Fruit fly (Drosophila melanogaster): ENCODE data around the gene obe.

The obe gene

DNA sequence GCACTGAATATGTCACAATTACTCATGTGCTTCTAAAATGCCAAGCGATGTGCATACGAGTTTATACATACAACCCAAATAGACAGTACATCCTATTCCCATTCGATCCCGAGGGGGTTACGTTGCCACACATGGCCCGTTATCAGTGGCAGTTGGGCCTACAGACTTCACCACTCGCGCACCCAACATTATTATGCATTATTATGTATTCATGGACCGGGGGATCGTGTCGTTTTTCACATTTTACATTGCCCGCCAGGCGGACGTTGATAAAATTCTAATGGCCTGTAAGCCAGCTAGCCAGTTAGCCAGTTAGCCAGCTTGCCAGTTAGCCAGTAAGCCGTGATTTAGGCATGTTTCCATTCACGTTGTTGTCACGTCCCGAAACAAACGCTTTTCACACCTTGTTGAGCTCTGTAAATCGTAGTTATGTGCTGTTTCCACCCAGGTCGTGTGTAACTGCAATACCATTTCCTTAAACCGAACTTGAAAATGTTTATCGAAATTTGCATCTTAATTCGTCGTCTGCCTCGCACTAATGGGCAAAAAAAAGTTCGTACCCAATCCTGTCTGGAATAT is 12.4 kb upstream of the obe start:
- TF ChIP-seq spab (GFP tag; optimal IDR thresholded peaks at IDR 0.05) (no peak), Smox (GFP tag; optimal IDR thresholded peaks at IDR 0.05) (no peak), CG8119 (GFP tag; IDR thresholded peaks at IDR 0.05) (no peak), Sox14 (GFP tag; optimal IDR thresholded peaks at IDR 0.05) (no peak), CG7368 (GFP tag; optimal IDR thresholded peaks at IDR 0.05) (no peak), CG9139 (GFP tag; optimal IDR thresholded peaks at IDR 0.05) (no peak), CG3919 (GFP tag; optimal IDR thresholded peaks at IDR 0.05) (no peak), fd85E (GFP tag; optimal IDR thresholded peaks at IDR 0.05) (no peak), CG11902 (GFP tag; optimal IDR thresholded peaks at IDR 0.05) (no peak), CG34406 (GFP tag; optimal IDR thresholded peaks at IDR 0.05) (no peak)

DNA sequence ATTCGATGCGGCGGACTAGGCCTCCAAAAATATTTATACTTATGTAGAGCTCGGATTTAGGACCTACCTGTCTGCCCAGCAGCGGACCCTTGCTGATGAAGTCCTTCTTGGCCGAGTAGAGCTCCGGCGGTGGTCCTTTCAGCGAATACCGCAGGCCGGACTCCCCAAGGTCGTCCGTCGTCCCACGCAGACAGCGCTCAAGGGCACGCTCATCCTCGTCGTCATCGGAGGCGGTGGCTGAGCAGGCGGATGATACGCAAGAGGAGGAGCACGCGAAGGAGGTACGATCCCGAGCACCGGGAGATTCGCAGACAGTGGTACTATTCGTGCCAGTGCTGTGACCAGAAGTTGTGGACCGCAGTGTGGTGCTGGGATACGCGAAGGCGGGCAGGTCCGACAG is 11.0 kb upstream of the obe start:
- TF ChIP-seq svp (GFP tag) (peak; percentile 69), CG6276 (GFP tag; optimal IDR thresholded peaks at IDR 0.05) (no peak), dsx (GFP tag; optimal IDR thresholded peaks at IDR 0.05; ENCODE audit: poor library complexity, severe bottlenecking) (no peak), CG16779 (tag; optimal IDR thresholded peaks at IDR 0.05) (no peak)

DNA sequence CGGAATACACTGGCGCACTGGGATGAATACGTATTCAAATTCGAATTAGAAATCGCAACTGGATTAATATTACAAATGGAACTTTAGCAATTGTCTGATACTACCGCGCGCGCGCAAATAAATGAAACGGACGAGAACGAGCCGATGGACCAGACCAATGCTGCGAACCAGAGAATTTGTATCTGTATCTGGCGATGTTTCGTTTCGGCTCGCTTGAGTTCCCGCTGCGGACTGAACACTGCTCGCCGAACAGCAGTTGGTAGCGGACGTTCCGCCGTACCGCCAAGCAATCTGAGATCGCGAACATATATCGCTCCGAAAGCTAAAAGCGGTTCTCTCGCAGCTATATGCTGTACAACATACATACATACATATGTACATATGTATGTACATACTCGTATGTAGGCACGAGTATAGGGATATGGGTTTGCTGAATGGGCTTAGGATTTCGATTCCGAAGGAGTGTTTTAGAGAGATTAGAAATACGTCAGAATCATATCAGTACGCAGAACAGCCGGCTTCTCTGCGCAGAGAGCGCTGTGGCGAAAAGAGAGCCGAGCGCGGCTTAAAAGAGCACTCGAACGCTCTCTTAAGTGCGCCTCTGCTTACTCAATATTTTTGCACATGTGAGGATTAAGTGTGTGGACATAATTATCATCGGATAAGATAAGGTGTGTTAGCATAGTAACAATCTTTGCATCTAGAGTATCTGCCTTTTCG is 9.7 kb upstream of the obe start, which contains the start of gene AdamTS-A:
TSS of gene AdamTS-A (minus strand) at position 221 of the 720 bp plus-strand sequence.
- TF ChIP-seq CG6854 (GFP tag; optimal IDR thresholded peaks at IDR 0.05) (peak; percentile 7), net (GFP tag; optimal IDR thresholded peaks at IDR 0.05) (no peak), vri (GFP tag; optimal IDR thresholded peaks at IDR 0.05) (peak; percentile 11), svp (GFP tag) (peak; percentile 69), CG6163 (GFP tag; IDR thresholded peaks at IDR 0.05) (0 out of 3 replicates have a peak, but pooled peaks have one; percentile 17), topi (GFP tag; optimal IDR thresholded peaks at IDR 0.05) (no peak), esn (GFP tag; optimal IDR thresholded peaks at IDR 0.05) (peak; percentile 9), fkh (GFP tag; optimal IDR thresholded peaks at IDR 0.05) (peak; percentile 29), CG11294 (GFP tag; IDR thresholded peaks at IDR 0.05) (no peak), Eip78C (GFP tag) (peak; percentile 55), CG1621 (tag; optimal IDR thresholded peaks at IDR 0.05) (peak; percentile 34)

DNA sequence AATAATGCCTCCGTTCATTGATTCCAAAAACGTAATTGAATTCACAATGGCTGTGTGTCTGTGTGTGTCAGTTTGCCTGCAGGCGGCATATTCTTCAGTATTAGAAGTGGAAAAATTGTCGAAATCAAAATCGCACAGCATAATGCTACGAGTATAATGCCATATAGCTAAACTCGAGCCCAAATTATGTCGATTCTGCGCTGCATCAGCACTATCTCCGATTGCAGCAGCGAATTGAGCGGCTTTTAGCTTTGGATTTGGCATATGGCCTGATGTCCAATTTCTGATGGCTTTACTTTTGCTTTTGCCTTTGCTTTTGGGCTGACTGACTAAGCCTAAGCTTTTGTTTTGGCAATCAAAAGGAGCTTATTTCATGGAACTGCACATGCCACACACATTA is 5.8 kb upstream of the obe start:
- TF ChIP-seq dsx (GFP tag; optimal IDR thresholded peaks at IDR 0.05; ENCODE audit: poor library complexity, severe bottlenecking): no peak
- no peak for TF ChIP-seq CG3919 (GFP tag; optimal IDR thresholded peaks at IDR 0.05)
- no peak for TF ChIP-seq Smox (GFP tag; optimal IDR thresholded peaks at IDR 0.05)
- TF ChIP-seq CG32006 (GFP tag; optimal IDR thresholded peaks at IDR 0.05): no peak
- TF ChIP-seq CG4318 (GFP tag; optimal IDR thresholded peaks at IDR 0.05): no peak
- no peak for TF ChIP-seq lz (GFP tag; optimal IDR thresholded peaks at IDR 0.05)
- no peak for TF ChIP-seq CG8632 (GFP tag; optimal IDR thresholded peaks at IDR 0.05)
- TF ChIP-seq CG6854 (GFP tag; optimal IDR thresholded peaks at IDR 0.05): no peak
- no peak for TF ChIP-seq OdsH (GFP tag; optimal IDR thresholded peaks at IDR 0.05)
- TF ChIP-seq CG11762 (GFP tag; optimal IDR thresholded peaks at IDR 0.05; ENCODE audit: insufficient read depth): no peak
- no peak for TF ChIP-seq salr (GFP tag; optimal IDR thresholded peaks at IDR 0.05)
- no peak for TF ChIP-seq CG10631 (GFP tag; optimal IDR thresholded peaks at IDR 0.05)
- TF ChIP-seq fkh (GFP tag; optimal IDR thresholded peaks at IDR 0.05): no peak
- no peak for TF ChIP-seq Eip93F (GFP tag; optimal IDR thresholded peaks at IDR 0.05)
- no peak for TF ChIP-seq topi (GFP tag; optimal IDR thresholded peaks at IDR 0.05)
- no peak for TF ChIP-seq CG3032 (tag; optimal IDR thresholded peaks at IDR 0.05)
- TF ChIP-seq CG11902 (GFP tag; optimal IDR thresholded peaks at IDR 0.05): no peak
- no peak for TF ChIP-seq fd59A (GFP tag; optimal IDR thresholded peaks at IDR 0.05)
- no peak for TF ChIP-seq CG31627 (GFP tag; optimal IDR thresholded peaks at IDR 0.05)

All from whole organism, prepupa.